Worm (Caenorhabditis elegans) whole organism, mixed stage, embryonic: ENCODE results near the gene Y53G8AM.8.
"Not testable (repeated sequence)": the region's sequence is repeated elsewhere in the genome, so short reads cannot be mapped to it uniquely, and the experiment has no call there.

ENCODE experiments used
- M03D4.4 ChIP-seq: sonication (generic microtip); optimal IDR thresholded peaks from 2 replicates; lab custom pipeline; 2017; ENCODE audit warnings: mild to moderate bottlenecking, missing genetic modification characterization, missing compliant biosample characterization
- bed-3 ChIP-seq: fragments of 200-800 bp; sonication (Bioruptor generic); optimal IDR thresholded peaks from 3 replicates; lab custom pipeline; 2018; ENCODE audit warnings: mild to moderate bottlenecking, missing genetic modification characterization, moderate library complexity, missing compliant biosample characterization
- blmp-1 ChIP-seq: fragments of 150-350 bp; optimal IDR thresholded peaks from 2 replicates; lab custom pipeline; 2014; ENCODE audit warnings: missing biosample characterization, missing genetic modification characterization
- ceh-39 ChIP-seq: fragments of 150-350 bp; optimal IDR thresholded peaks from 2 replicates; lab custom pipeline; 2014; ENCODE audit warnings: missing biosample characterization, missing genetic modification characterization
- ceh-43 ChIP-seq: fragments of 200-800 bp; sonication (Bioruptor generic); optimal IDR thresholded peaks from 2 replicates; lab custom pipeline; 2018; ENCODE audit warnings: mild to moderate bottlenecking, missing genetic modification characterization, moderate library complexity, missing compliant biosample characterization
- ceh-83 ChIP-seq: fragments of 200-800 bp; sonication (Bioruptor generic); optimal IDR thresholded peaks from 2 replicates; lab custom pipeline; 2018; ENCODE audit warnings: mild to moderate bottlenecking, missing genetic modification characterization, missing compliant biosample characterization
- cnd-1 ChIP-seq: fragments of 200-800 bp; sonication (Bioruptor generic); optimal IDR thresholded peaks from 2 replicates; lab custom pipeline; 2018; ENCODE audit warnings: mild to moderate bottlenecking, missing genetic modification characterization, missing compliant biosample characterization
- drap-1 ChIP-seq: fragments of 200-800 bp; sonication (Bioruptor generic); optimal IDR thresholded peaks from 3 replicates; lab custom pipeline; 2018; ENCODE audit warnings: mild to moderate bottlenecking, missing genetic modification characterization, missing compliant biosample characterization
- elt-1 ChIP-seq: sonication (generic microtip); optimal IDR thresholded peaks from 2 replicates; lab custom pipeline; 2017; ENCODE audit warnings: missing genetic modification characterization, mild to moderate bottlenecking, missing compliant biosample characterization, antibody characterized with exemption, moderate library complexity, borderline replicate concordance; ENCODE audit not compliant: insufficient read depth
- elt-3 ChIP-seq: fragments of 150-350 bp; optimal IDR thresholded peaks from 2 replicates; lab custom pipeline; 2014; ENCODE audit warnings: missing biosample characterization, missing genetic modification characterization
- flh-1 ChIP-seq: fragments of 200-800 bp; sonication (Bioruptor generic); optimal IDR thresholded peaks from 2 replicates; lab custom pipeline; 2018; ENCODE audit warnings: mild to moderate bottlenecking, missing genetic modification characterization, moderate library complexity, missing compliant biosample characterization
- ham-2 ChIP-seq: fragments of 200-800 bp; sonication (Bioruptor generic); optimal IDR thresholded peaks from 2 replicates; lab custom pipeline; 2018; ENCODE audit warnings: mild to moderate bottlenecking, missing genetic modification characterization, missing compliant biosample characterization
- lin-13 ChIP-seq: fragments of 150-350 bp; optimal IDR thresholded peaks from 2 replicates; lab custom pipeline; 2014; ENCODE audit warnings: missing biosample characterization, missing genetic modification characterization
- lin-32 ChIP-seq: fragments of 200-800 bp; sonication (Bioruptor generic); optimal IDR thresholded peaks from 2 replicates; lab custom pipeline; 2018; ENCODE audit warnings: mild to moderate bottlenecking, missing genetic modification characterization, missing compliant biosample characterization
- mab-5 ChIP-seq: fragments of 150-350 bp; optimal IDR thresholded peaks from 2 replicates; lab custom pipeline; 2014; ENCODE audit warnings: missing biosample characterization, missing genetic modification characterization
- mep-1 ChIP-seq: fragments of 150-350 bp; optimal IDR thresholded peaks from 2 replicates; lab custom pipeline; 2017; ENCODE audit warnings: missing biosample characterization, missing genetic modification reagents, missing genetic modification characterization, inconsistent platforms
- mls-2 ChIP-seq: sonication (generic microtip); optimal IDR thresholded peaks from 2 replicates; lab custom pipeline; 2016; ENCODE audit warnings: mild to moderate bottlenecking, missing genetic modification characterization, moderate library complexity, missing compliant biosample characterization
- nhr-12 ChIP-seq: fragments of 150-350 bp; optimal IDR thresholded peaks from 2 replicates; lab custom pipeline; 2014; ENCODE audit warnings: missing biosample characterization, missing genetic modification characterization
- nhr-2 ChIP-seq: fragments of 150-350 bp; optimal IDR thresholded peaks from 2 replicates; lab custom pipeline; 2014; ENCODE audit warnings: missing biosample characterization, missing genetic modification characterization
- nhr-237 ChIP-seq: fragments of 150-350 bp; optimal IDR thresholded peaks from 2 replicates; lab custom pipeline; 2014; ENCODE audit warnings: missing biosample characterization, missing genetic modification characterization
- nhr-28 ChIP-seq: fragments of 150-350 bp; optimal IDR thresholded peaks from 2 replicates; lab custom pipeline; 2014; ENCODE audit warnings: missing biosample characterization, missing genetic modification characterization
- nhr-76 ChIP-seq: sonication (generic microtip); optimal IDR thresholded peaks from 2 replicates; lab custom pipeline; 2017; ENCODE audit warnings: missing biosample characterization, missing genetic modification characterization
- pha-4 ChIP-seq: fragments of 150-350 bp; optimal IDR thresholded peaks from 2 replicates; lab custom pipeline; 2018; ENCODE audit warnings: missing biosample characterization, missing genetic modification reagents, missing genetic modification characterization
- sem-2 ChIP-seq: fragments of 200-800 bp; sonication (Bioruptor generic); optimal IDR thresholded peaks from 2 replicates; lab custom pipeline; 2018; ENCODE audit warnings: mild to moderate bottlenecking, missing genetic modification characterization, missing compliant biosample characterization
- snpc-4 ChIP-seq: fragments of 150-350 bp; optimal IDR thresholded peaks from 2 replicates; lab custom pipeline; 2014; ENCODE audit warnings: missing biosample characterization, missing genetic modification characterization
- sptf-1 ChIP-seq: sonication (generic microtip); optimal IDR thresholded peaks from 2 replicates; lab custom pipeline; 2017; ENCODE audit warnings: mild to moderate bottlenecking, missing genetic modification characterization, moderate library complexity, missing compliant biosample characterization
- tbx-8 ChIP-seq: fragments of 200-800 bp; sonication (Bioruptor generic); optimal IDR thresholded peaks from 2 replicates; lab custom pipeline; 2018; ENCODE audit warnings: mild to moderate bottlenecking, missing genetic modification characterization, moderate library complexity, missing compliant biosample characterization
- unc-120 ChIP-seq: sonication (generic microtip); optimal IDR thresholded peaks from 2 replicates; lab custom pipeline; 2017; ENCODE audit warnings: missing genetic modification characterization, missing compliant biosample characterization; ENCODE audit not compliant: poor library complexity, severe bottlenecking
- unc-39 ChIP-seq: fragments of 150-350 bp; optimal IDR thresholded peaks from 2 replicates; lab custom pipeline; 2014; ENCODE audit warnings: missing biosample characterization, missing genetic modification characterization
- unc-62 ChIP-seq: fragments of 150-350 bp; optimal IDR thresholded peaks from 2 replicates; lab custom pipeline; 2014; ENCODE audit warnings: missing biosample characterization, missing genetic modification reagents, missing genetic modification characterization
- zip-8 ChIP-seq: fragments of 150-350 bp; optimal IDR thresholded peaks from 2 replicates; lab custom pipeline; 2014; ENCODE audit warnings: missing biosample characterization, missing genetic modification characterization
- ztf-11 ChIP-seq: fragments of 150-350 bp; optimal IDR thresholded peaks from 2 replicates; lab custom pipeline; 2014; ENCODE audit warnings: missing biosample characterization, missing genetic modification characterization

Gene Y53G8AM.8

ce11 chrIII:3263696-3264095, 14.8 kb downstream of the Y53G8AM.8 start:
- TF ChIP-seq nhr-28 (no peak), cnd-1 (no peak), flh-1 (GFP tag; lab: Kevin White, UChicago) (no peak), zip-8 (tag; lab: Kevin White, UChicago) (no peak), bed-3 (no peak), unc-39 (no peak), unc-62 (GFP tag; lab: Kevin White, UChicago) (no peak), pha-4 (no peak), lin-13 (tag; lab: Kevin White, UChicago) (no peak), ztf-11 (tag; lab: Kevin White, UChicago) (no peak), lin-32 (GFP tag; lab: Kevin White, UChicago) (no peak), nhr-76 (tag; lab: Kevin White, UChicago) (no peak), ceh-83 (no peak), nhr-2 (no peak), mab-5 (no peak), blmp-1 (tag; lab: Kevin White, UChicago) (no peak), mep-1 (tag; lab: Kevin White, UChicago) (no peak)

ce11 chrIII:3259691-3260090, 18.8 kb downstream of the Y53G8AM.8 start, which contains the start of gene Y53G8AM.6:
TSS of gene Y53G8AM.6 (minus strand) at chrIII:3259791.
- TF ChIP-seq M03D4.4, blmp-1, sptf-1 (tag; lab: Kevin White, UChicago): not testable (repeated sequence)
- TF ChIP-seq, all 35 proteins: peak for 0; not testable (repeated sequence) for 35

ce11 chrIII:3258306-3258705, 20.2 kb downstream of the Y53G8AM.8 start, which contains the start of gene nspg-7.2:
TSS of gene nspg-7.2 (minus strand) at chrIII:3258406.
- no peak for TF ChIP-seq nhr-12 (tag; lab: Kevin White, UChicago)
- TF ChIP-seq pha-4: no peak

DNA sequence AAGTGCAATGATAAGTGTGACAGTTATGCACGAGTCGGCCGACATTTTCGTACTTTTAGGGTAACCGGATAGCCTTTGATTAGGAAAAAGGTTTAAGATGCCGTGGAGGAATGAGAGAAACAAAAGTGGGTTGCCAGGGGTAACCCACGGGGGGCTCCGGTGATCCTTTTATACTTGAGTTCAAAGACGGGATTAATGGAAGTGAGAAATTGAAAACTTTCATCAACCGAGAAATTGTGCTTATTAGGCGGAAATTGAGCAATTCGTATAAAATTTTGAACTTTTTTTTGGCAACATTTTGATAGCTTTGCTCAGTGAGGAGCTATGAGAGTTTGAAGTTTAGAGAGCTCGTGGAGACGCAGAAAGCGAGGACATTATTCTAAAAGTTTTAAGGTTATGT, 22.9 kb downstream of the Y53G8AM.8 start, which contains the start of gene Y53G8AM.4:
Y53G8AM.4 (minus strand) TSS at position 101 of the 400 bp plus-strand sequence.
- TF ChIP-seq flh-1 (GFP tag; lab: Kevin White, UChicago): no peak
- no peak for TF ChIP-seq snpc-4 (tag; lab: Kevin White, UChicago)
- no peak for TF ChIP-seq unc-120
- TF ChIP-seq nhr-237 (tag; lab: Kevin White, UChicago): no peak
- no peak for TF ChIP-seq sem-2 (GFP tag; lab: Kevin White, UChicago)
- TF ChIP-seq ceh-39: no peak
- no peak for TF ChIP-seq nhr-76 (tag; lab: Kevin White, UChicago)
- no peak for TF ChIP-seq ceh-83
- no peak for TF ChIP-seq unc-39
- no peak for TF ChIP-seq nhr-28
- TF ChIP-seq lin-32 (GFP tag; lab: Kevin White, UChicago): no peak
- no peak for TF ChIP-seq elt-3 (tag; lab: Kevin White, UChicago)
- no peak for TF ChIP-seq tbx-8
- TF ChIP-seq bed-3: no peak
- TF ChIP-seq, all 35 proteins: peak for 0

DNA sequence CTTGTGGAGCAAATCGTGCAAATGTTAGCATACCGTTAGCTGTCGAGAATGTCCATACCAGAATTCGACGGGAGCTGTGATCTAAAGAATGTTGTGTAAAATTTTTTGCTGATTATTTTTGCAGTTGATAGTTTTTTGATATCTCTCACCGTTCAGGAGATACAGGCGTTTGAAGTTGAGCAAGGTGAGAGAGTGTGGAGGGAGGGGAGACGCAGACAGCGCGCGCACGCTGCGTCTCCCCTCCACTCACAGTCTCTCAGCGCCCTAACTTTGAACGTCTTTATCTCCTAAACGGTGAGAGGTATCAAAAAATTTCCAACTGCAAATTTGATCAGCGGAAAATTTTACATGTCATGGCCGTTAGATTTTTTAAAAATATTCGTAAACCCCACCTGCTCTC, 23.5 kb downstream of the Y53G8AM.8 start:
- no peak for TF ChIP-seq elt-1
- no peak for TF ChIP-seq lin-32 (GFP tag; lab: Kevin White, UChicago)
- no peak for TF ChIP-seq M03D4.4 (tag; lab: Kevin White, UChicago)
- no peak for TF ChIP-seq unc-62 (GFP tag; lab: Kevin White, UChicago)
- TF ChIP-seq nhr-12 (tag; lab: Kevin White, UChicago): no peak
- TF ChIP-seq nhr-28: no peak
- TF ChIP-seq unc-120: no peak
- TF ChIP-seq snpc-4 (tag; lab: Kevin White, UChicago): no peak
- TF ChIP-seq cnd-1: no peak
- TF ChIP-seq nhr-237 (tag; lab: Kevin White, UChicago): no peak
- no peak for TF ChIP-seq ztf-11 (tag; lab: Kevin White, UChicago)
- TF ChIP-seq zip-8 (tag; lab: Kevin White, UChicago): no peak
- TF ChIP-seq mep-1 (tag; lab: Kevin White, UChicago): no peak
- TF ChIP-seq ham-2 (GFP tag; lab: Kevin White, UChicago): no peak
- no peak for TF ChIP-seq mls-2
- TF ChIP-seq ceh-83: no peak
- TF ChIP-seq elt-3 (tag; lab: Kevin White, UChicago): no peak
- no peak for TF ChIP-seq ceh-39
- no peak for TF ChIP-seq unc-39
- TF ChIP-seq tbx-8: no peak

DNA sequence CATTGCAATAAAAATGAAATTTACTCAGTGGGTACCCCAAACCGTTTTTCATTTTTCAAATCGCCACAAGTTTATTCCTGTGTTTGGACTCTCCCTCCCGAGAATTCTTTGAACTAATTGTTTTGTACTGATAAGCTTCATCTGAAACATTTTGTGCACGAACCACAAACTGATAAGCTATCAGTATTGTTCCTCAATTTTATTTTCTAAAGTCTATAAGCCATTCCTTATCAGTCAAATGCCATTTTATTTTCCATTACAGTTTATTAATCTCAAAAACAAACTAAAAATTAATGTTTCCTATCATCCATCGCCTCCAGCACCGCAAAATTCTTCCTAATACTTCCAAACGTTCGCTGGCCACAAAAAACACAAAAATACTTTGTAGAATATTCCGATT, 24.8 kb downstream of the Y53G8AM.8 start:
- TF ChIP-seq ceh-39 (no peak), elt-1 (no peak), tbx-8 (no peak), sem-2 (GFP tag; lab: Kevin White, UChicago) (no peak), lin-32 (GFP tag; lab: Kevin White, UChicago) (no peak), ham-2 (GFP tag; lab: Kevin White, UChicago) (no peak), ztf-11 (tag; lab: Kevin White, UChicago) (no peak), ceh-43 (no peak), mep-1 (tag; lab: Kevin White, UChicago) (no peak), unc-120 (no peak), unc-62 (GFP tag; lab: Kevin White, UChicago) (no peak), flh-1 (GFP tag; lab: Kevin White, UChicago) (no peak), nhr-76 (tag; lab: Kevin White, UChicago) (no peak), ceh-83 (no peak), drap-1 (GFP tag; lab: Kevin White, UChicago) (no peak), blmp-1 (tag; lab: Kevin White, UChicago) (no peak)
